Worm (Caenorhabditis elegans): ENCODE data around the gene T03E6.8.

The T03E6.8 gene

DNA sequence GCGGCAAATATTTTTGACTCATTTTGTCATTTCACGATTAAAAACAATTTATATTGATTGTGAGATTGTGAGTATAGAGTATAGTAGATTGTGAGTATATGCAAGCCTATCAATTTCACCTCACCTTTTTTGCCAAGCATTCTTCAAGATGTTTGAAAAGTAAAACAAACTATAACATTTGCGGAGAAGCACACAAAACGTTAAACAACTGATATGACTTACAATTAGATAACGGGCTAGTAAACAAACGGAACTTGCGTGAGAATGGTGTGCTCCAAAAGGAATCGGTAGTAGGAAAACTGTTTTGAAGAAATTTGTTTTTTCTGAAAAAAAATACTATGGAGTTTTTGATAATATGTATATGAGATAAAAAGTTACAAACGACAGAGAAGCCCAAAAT is 7.1 kb upstream of the T03E6.8 start:
- no peak for TF ChIP-seq ceh-83 (GFP tag; optimal IDR thresholded peaks at IDR 0.05)
- TF ChIP-seq sem-2 (GFP tag; optimal IDR thresholded peaks at IDR 0.05), result no peak
- TF ChIP-seq ham-2 (GFP tag; optimal IDR thresholded peaks at IDR 0.05), result no peak
- no peak for TF ChIP-seq snpc-4 (tag; optimal IDR thresholded peaks at IDR 0.05)
- TF ChIP-seq unc-120 (tag; optimal IDR thresholded peaks at IDR 0.05; ENCODE audit: poor library complexity, severe bottlenecking), result no peak
- TF ChIP-seq nhr-237 (tag; optimal IDR thresholded peaks at IDR 0.05), result no peak
- TF ChIP-seq flh-1 (GFP tag; optimal IDR thresholded peaks at IDR 0.05), result no peak
- TF ChIP-seq elt-3 (tag; optimal IDR thresholded peaks at IDR 0.05), result no peak
- no peak for TF ChIP-seq ceh-39 (tag; optimal IDR thresholded peaks at IDR 0.05)
- no peak for TF ChIP-seq lin-32 (GFP tag; optimal IDR thresholded peaks at IDR 0.05)
- no peak for TF ChIP-seq mep-1 (tag; optimal IDR thresholded peaks at IDR 0.05)

DNA sequence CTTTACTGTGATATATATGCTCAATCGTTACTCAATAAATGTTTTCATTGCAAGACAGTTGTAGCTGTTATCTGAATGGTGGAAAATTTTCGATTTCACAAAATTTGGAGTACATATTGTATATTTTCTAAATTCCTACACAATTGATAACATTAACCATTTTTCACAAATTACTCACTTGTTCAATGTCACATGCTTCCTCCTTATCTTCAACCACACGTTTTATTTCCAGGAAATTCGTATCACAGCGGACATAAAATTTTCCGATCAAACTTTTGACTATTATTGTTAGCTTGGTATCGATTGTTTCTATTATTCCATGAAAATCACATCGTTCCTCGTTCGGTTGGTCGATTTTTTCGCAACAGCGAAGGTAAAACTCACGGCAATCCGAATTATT is 5.5 kb upstream of the T03E6.8 start:
- TF ChIP-seq flh-1 (GFP tag; optimal IDR thresholded peaks at IDR 0.05), result no peak
- no peak for TF ChIP-seq tbx-8 (GFP tag; optimal IDR thresholded peaks at IDR 0.05)
- no peak for TF ChIP-seq hlh-1 (tag; optimal IDR thresholded peaks at IDR 0.05)
- TF ChIP-seq elt-1 (tag; optimal IDR thresholded peaks at IDR 0.05; ENCODE audit: borderline replicate concordance, insufficient read depth), result no peak
- no peak for TF ChIP-seq lsy-2 (tag; optimal IDR thresholded peaks at IDR 0.05)
- no peak for TF ChIP-seq ceh-39 (tag; optimal IDR thresholded peaks at IDR 0.05)
- no peak for TF ChIP-seq lin-13 (tag; optimal IDR thresholded peaks at IDR 0.05)
- TF ChIP-seq lin-32 (GFP tag; optimal IDR thresholded peaks at IDR 0.05), result no peak
- TF ChIP-seq mls-2 (tag; optimal IDR thresholded peaks at IDR 0.05), result no peak
- TF ChIP-seq zip-8 (tag; optimal IDR thresholded peaks at IDR 0.05), result no peak
- TF ChIP-seq pha-4 (tag; optimal IDR thresholded peaks at IDR 0.05), result no peak
- TF ChIP-seq nhr-237 (tag; optimal IDR thresholded peaks at IDR 0.05), result no peak
- TF ChIP-seq M03D4.4 (tag; optimal IDR thresholded peaks at IDR 0.05), result no peak
- no peak for TF ChIP-seq ces-1 (GFP tag; optimal IDR thresholded peaks at IDR 0.05)
- no peak for TF ChIP-seq nhr-76 (tag; optimal IDR thresholded peaks at IDR 0.05)
- TF ChIP-seq cnd-1 (tag; optimal IDR thresholded peaks at IDR 0.05), result no peak

DNA sequence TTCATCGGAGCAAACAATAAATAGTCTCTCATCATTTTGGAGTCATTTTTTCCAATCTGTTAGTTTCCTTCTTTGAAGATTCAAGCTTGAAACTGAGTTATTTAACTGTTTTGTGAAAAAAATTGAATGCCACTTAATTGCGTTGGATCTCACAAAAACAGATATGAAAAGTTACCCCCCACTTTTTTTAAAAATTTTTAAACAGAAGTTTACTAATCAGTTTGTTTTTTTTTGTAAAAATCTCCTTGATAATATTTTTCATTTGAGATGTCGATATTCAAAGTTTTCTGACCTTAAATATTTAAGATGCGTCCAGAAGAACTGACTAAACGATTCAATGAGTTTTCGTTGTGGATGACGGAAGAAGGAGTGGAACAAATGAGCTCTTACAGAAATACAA is 3.3 kb upstream of the T03E6.8 start, which contains the start of gene Y32B12C.1:
Y32B12C.1 (plus strand) TSS at position 301 of the 400 bp plus-strand sequence.
- TF ChIP-seq lin-32 (GFP tag; optimal IDR thresholded peaks at IDR 0.05), result no peak
- TF ChIP-seq sem-2 (GFP tag; optimal IDR thresholded peaks at IDR 0.05), result no peak
- TF ChIP-seq nhr-12 (tag; optimal IDR thresholded peaks at IDR 0.05), result no peak
- TF ChIP-seq unc-120 (tag; optimal IDR thresholded peaks at IDR 0.05; ENCODE audit: poor library complexity, severe bottlenecking), result no peak
- no peak for TF ChIP-seq unc-39 (tag; optimal IDR thresholded peaks at IDR 0.05)
- TF ChIP-seq ceh-39 (tag; optimal IDR thresholded peaks at IDR 0.05), result no peak
- no peak for TF ChIP-seq unc-62 (GFP tag; optimal IDR thresholded peaks at IDR 0.05)
- TF ChIP-seq tbx-8 (GFP tag; optimal IDR thresholded peaks at IDR 0.05), result no peak
- TF ChIP-seq snpc-4 (tag; optimal IDR thresholded peaks at IDR 0.05), result no peak
- TF ChIP-seq pha-4 (tag; optimal IDR thresholded peaks at IDR 0.05), result no peak
- TF ChIP-seq nhr-28 (tag; optimal IDR thresholded peaks at IDR 0.05), result no peak
- TF ChIP-seq nhr-2 (tag; optimal IDR thresholded peaks at IDR 0.05), result no peak

DNA sequence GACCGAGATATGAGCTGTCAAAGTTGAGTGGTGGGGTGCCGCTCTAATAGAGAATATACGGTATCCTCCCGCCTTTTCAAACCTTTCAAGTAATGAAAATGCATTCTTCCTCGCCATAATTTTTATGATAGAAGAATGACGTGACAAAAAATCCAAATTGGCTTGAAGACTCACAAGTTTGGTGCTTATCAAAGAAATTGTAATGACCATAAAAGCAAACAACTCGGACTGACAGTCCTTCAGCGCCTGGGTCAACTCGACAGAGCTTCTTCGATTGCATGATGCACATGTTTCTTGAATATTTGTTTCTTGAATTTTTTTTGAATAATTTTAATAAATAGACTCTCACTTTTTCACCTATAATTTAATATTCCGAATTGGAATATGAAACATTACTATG is 2.5 kb upstream of the T03E6.8 start:
- TF ChIP-seq elt-3 (tag; optimal IDR thresholded peaks at IDR 0.05), result no peak
- no peak for TF ChIP-seq lin-13 (tag; optimal IDR thresholded peaks at IDR 0.05)
- TF ChIP-seq zip-8 (tag; optimal IDR thresholded peaks at IDR 0.05), result no peak
- no peak for TF ChIP-seq flh-1 (GFP tag; optimal IDR thresholded peaks at IDR 0.05)
- no peak for TF ChIP-seq mep-1 (tag; optimal IDR thresholded peaks at IDR 0.05)
- TF ChIP-seq unc-39 (tag; optimal IDR thresholded peaks at IDR 0.05), result no peak
- TF ChIP-seq nhr-2 (tag; optimal IDR thresholded peaks at IDR 0.05), result no peak
- TF ChIP-seq nhr-28 (tag; optimal IDR thresholded peaks at IDR 0.05), result no peak
- TF ChIP-seq ham-2 (GFP tag; optimal IDR thresholded peaks at IDR 0.05), result no peak
- no peak for TF ChIP-seq mls-2 (tag; optimal IDR thresholded peaks at IDR 0.05)
- no peak for TF ChIP-seq nhr-76 (tag; optimal IDR thresholded peaks at IDR 0.05)
- TF ChIP-seq M03D4.4 (tag; optimal IDR thresholded peaks at IDR 0.05), result no peak
- no peak for TF ChIP-seq drap-1 (GFP tag; optimal IDR thresholded peaks at IDR 0.05)
- no peak for TF ChIP-seq sptf-1 (tag; optimal IDR thresholded peaks at IDR 0.05)
- no peak for TF ChIP-seq lsy-2 (tag; optimal IDR thresholded peaks at IDR 0.05)

DNA sequence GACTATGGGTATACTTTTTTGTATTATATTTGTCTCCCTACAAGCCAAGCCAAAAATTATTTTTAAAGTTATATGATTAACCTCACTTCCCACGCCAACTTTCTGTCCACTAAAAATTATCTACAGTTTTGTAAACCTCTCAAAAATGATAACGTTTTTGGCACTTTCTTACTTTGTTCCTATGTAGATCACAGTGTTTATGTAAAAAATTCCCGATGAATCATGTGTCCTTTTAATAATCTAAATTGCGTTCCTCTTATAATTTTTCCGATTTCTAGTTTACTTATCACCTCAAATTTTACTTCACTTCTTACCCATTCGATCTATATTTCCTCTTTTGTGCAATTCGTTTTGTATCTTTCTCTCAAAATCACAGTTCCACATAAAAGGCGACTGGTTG is 1.3 kb upstream of the T03E6.8 start:
- no peak for TF ChIP-seq sem-2 (GFP tag; optimal IDR thresholded peaks at IDR 0.05)
- TF ChIP-seq sptf-1 (tag; optimal IDR thresholded peaks at IDR 0.05), result no peak
- no peak for TF ChIP-seq ceh-83 (GFP tag; optimal IDR thresholded peaks at IDR 0.05)
- no peak for TF ChIP-seq nhr-2 (tag; optimal IDR thresholded peaks at IDR 0.05)
- no peak for TF ChIP-seq drap-1 (GFP tag; optimal IDR thresholded peaks at IDR 0.05)
- no peak for TF ChIP-seq pha-4 (tag; optimal IDR thresholded peaks at IDR 0.05)
- no peak for TF ChIP-seq nhr-28 (tag; optimal IDR thresholded peaks at IDR 0.05)
- no peak for TF ChIP-seq lin-13 (tag; optimal IDR thresholded peaks at IDR 0.05)
- TF ChIP-seq flh-1 (GFP tag; optimal IDR thresholded peaks at IDR 0.05), result no peak
- no peak for TF ChIP-seq nhr-237 (tag; optimal IDR thresholded peaks at IDR 0.05)
- no peak for TF ChIP-seq nhr-76 (tag; optimal IDR thresholded peaks at IDR 0.05)
- no peak for TF ChIP-seq unc-120 (tag; optimal IDR thresholded peaks at IDR 0.05; ENCODE audit: poor library complexity, severe bottlenecking)
- no peak for TF ChIP-seq zip-8 (tag; optimal IDR thresholded peaks at IDR 0.05)
- no peak for TF ChIP-seq mls-2 (tag; optimal IDR thresholded peaks at IDR 0.05)
- no peak for TF ChIP-seq ceh-39 (tag; optimal IDR thresholded peaks at IDR 0.05)
- TF ChIP-seq unc-39 (tag; optimal IDR thresholded peaks at IDR 0.05), result no peak
- TF ChIP-seq ces-1 (GFP tag; optimal IDR thresholded peaks at IDR 0.05), result no peak
- no peak for TF ChIP-seq mep-1 (tag; optimal IDR thresholded peaks at IDR 0.05)

Data from whole organism, mixed stage, embryonic.